Worm (Caenorhabditis elegans) whole organism, dauer: ENCODE results near the gene C45G9.15.

ENCODE experiments used
- unc-62 ChIP-seq: sonication (generic microtip); optimal IDR thresholded peaks from 2 replicates; lab custom pipeline; 2017; ENCODE audit warnings: missing biosample characterization, missing genetic modification reagents, missing genetic modification characterization

C45G9.15 gene

DNA sequence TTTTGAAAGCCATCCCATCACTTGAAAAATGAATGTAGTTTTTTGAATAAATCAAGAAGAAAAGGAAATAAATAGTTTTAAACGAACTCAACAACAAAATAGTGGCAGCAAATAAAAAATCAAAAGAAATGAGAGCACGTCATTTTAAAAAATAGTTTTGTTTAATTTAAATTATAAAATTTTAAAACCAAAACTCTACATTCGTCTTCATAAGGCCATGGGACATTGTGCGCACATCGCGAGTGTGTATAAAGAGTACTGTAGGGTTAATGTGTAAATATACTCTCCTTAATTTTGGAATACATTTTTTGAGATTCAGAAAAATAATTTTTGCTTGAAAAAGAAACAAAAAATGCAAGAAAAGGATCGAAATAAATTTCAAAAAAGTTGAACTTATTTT is at the start of gene C45G9.15:
Gene C45G9.15 (minus strand): TSS at position 101 of the 400 bp plus-strand sequence.
- no peak for TF ChIP-seq unc-62 (GFP tag; lab: Kevin White, UChicago)

DNA sequence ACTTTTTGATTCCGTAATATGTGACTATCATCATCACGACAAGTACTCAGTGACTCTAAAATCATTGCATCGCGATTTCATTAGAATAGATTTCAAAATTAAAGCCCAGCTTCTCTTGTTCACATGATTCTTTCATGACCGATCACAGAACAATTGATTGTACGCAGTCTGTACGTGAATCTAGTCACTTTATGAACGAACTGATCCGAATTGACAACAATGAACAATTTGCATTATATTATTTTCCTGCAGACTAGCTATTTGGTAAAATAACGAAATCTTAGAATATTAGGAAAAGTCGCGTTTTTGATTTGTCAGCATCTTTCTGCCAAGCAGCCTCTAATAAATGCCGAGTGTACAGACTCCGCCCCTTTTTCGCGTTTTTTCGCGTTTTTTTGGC is 47.7 kb upstream of the C45G9.15 start:
- TF ChIP-seq unc-62 (GFP tag; lab: Kevin White, UChicago) = no peak

DNA sequence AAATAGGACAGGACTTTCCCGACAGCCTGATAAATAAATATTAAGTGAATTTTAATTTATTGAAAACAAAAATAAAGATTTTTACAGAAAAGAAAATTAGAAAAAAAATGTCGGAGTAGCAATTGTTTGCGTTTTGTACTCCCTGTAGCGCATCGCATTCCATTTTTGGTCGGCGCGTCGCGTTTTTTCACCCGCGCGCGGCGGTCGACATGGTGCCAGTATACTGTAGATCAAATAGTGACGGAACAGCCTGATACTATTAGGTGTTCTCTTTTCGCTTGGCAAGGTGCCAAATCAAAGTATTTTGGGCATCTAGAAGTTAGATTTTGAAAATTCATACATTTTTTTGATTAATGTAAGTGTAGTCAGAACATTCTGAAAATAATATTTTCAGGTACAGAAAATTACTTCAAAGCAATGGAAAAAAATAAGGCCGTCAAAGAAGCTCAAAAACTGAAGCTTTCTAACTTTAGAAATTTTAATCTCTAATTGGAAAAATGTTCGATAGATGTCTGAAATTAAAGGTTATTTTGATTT is 47.0 kb upstream of the C45G9.15 start:
- no peak for TF ChIP-seq unc-62 (GFP tag; lab: Kevin White, UChicago)

DNA sequence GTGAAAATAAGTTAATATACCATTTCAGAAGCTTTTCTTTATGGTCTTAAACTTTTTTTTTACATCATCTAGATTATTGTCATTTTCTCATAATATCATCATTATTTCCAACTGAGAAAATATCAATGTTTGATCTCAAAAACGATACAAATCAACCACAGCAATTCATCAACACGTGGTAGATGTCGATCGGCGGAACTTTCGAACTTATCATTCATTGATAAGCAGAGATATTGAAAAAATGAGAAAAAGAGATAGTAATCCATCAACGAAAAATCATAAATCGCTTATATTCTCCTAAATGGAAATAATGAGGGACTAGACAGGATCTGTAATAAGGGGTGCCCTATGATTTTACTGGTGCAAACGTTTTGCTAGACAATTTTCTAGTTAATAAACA is 44.9 kb upstream of the C45G9.15 start:
- TF ChIP-seq unc-62 (GFP tag; lab: Kevin White, UChicago) = no peak

DNA sequence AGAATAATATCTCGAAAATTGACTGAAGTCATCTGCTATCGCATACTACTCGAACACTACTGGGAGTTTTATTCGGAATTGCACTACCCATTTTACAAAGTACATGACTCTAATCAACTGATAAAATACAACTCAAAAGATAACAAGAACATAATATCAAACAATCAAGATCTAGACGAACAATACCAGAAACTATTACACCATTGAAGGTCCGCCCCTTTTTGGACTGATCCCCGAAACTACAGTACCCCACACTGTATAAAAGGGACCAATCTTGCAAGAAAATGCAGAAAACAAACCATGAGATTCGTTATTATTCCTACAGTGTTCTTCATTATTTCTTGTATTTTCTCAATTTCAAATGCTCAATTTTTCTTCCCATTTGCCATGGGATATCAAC is 42.7 kb upstream of the C45G9.15 start, which contains the start of gene F54D8.10:
Gene F54D8.10 (plus strand): TSS at position 301 of the 400 bp plus-strand sequence.
- TF ChIP-seq unc-62 (GFP tag; lab: Kevin White, UChicago) = no peak

DNA sequence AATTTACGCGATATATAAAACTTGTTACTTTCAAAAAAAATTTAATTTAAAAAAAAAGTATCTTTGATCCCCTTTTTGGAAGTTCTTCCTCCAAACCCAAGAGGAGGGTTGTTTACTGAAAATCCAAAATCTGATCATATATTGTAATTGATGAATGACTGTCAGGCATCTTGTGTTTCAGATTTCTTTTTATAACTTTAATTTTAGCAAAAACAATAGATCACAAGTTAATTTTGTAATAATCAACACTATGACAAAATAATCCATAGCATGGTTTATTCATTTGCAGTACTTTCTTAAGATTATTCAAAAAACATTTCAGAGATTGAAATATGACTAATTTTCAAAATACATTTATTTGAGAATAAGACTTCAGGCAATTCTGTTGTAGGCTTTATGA is 40.5 kb upstream of the C45G9.15 start:
- TF ChIP-seq unc-62 (GFP tag; lab: Kevin White, UChicago) = no peak

DNA sequence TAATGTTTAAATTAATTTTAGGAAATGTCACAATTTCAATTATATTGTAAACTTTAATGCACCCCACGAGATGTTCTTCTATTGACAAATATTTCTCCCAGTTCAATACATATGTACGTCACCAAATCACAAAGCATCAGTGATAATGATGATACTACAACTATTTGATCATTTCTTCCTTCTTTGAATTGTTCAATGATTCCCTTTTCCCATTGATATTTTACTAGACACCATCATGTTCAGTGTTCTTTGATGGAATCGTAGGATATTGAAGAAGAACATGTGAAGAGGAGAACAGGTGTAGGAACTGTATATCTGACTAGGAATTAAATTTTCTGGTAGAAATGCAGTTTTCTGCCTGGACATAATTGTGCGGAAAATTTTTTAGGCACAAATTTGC is 37.6 kb upstream of the C45G9.15 start:
- TF ChIP-seq unc-62 (GFP tag; lab: Kevin White, UChicago) = no peak

DNA sequence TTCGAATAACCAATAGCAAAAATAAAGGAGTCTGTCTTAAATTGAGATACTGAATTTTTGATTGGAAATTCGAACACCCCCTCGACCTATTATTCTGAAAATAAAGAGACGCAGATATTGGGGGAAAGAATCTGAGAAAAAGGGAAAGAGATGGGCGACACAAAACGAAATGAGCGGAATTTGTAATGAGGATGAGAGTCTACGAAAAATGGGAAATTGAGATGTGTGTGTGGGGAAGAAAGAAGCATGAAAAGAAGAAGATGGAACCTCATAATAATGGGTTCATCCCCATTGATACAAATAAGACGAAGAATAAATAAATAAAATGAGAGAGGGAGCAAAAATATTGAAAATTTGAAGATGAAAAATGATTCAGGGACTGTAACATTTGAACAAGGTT is 33.7 kb upstream of the C45G9.15 start, which contains the start of gene cah-1:
Gene cah-1 (minus strand): TSS at position 101 of the 400 bp plus-strand sequence.
- no peak for TF ChIP-seq unc-62 (GFP tag; lab: Kevin White, UChicago)

DNA sequence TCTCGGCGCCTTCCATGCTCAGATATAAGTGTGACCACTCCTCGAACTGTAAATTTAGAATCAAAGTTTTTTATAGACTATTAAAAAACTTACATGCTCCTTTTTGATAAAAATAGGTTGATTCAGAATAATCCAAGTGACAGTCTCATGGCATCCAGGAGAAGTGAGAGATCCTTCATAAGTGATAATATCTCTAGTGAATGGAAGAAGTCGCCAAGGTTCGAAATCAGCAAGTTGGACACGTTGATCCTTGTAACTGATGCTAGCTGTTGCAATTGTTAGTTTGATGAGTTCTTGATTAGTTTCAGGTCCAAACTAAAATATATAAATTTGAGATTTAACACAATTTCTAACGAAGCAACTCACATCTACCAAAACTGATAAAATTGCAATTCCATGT is 31.5 kb upstream of the C45G9.15 start:
- no peak for TF ChIP-seq unc-62 (GFP tag; lab: Kevin White, UChicago)

DNA sequence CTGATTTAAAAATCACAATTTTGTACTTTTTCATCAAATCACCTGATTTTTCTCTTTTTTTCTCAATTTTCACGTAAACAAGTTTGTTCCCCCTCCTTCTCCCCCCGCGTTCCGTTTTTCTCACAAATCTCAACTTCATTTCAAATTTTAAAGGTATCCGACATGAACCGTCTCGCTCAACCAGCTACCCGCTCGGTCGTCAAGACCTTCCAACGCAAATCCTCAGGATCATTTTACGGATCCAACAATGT is 29.6 kb upstream of the C45G9.15 start, which contains the start of gene cox-6A:
Gene cox-6A (plus strand): TSS at position 152 of the 251 bp plus-strand sequence.
- no peak for TF ChIP-seq unc-62 (GFP tag; lab: Kevin White, UChicago)

DNA sequence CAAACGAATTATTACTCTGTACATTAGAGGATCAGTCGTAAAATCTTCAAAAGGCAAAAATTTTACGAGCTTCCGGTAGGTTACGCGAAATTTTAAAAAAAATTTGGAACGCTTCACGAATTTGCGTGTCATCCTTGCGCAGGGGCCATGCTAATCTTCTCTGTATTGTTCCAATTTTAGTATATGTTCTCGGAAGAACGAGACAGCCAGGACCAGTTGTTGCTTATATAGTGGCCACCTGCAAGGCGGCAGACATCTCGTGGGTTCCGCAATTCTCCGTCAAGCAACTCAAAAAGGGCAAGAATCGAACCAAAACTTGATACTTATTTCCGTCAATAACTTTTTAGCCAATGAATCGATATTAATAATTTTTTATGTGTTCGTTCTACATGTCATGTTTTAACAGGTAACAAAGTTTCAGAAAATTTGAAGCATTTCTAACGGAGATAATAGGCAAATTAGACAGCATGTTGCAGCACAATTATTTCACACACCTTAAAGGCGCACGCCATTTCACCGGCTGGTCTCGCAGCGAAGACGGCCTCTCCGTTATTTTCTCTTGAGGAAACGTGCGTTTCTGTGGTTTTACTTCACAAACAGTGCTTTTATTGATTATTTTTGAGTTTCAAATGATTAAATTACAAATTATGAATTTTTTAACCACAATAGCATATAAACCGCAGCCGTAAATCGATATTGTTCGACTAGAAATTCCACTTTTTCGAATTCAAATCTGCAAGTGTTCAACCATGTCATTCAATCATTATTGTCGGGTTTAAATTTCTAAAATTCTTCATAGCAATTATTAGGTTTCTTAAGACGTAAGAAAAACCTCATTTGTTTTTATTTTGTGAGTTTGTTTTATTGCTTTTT is 29.1 kb upstream of the C45G9.15 start:
- no peak for TF ChIP-seq unc-62 (GFP tag; lab: Kevin White, UChicago)

DNA sequence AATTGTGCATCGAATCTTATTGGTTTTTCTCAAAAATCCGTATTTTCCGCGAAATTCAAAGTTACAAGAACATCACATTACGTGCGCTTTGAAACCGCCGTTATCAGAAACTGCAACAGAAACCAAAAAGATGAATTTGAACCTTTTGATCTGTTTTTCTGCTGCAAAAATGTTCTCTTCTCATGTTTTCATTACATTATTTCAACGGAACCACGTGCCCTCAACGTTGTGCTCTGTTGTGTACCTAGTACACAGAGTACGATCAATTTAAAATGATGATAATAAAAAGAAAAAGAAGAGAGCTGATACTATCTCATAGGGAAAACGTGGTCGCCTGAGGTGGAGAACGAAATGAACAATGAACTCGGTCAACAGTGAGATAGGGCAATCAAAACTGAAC is 26.2 kb upstream of the C45G9.15 start:
- TF ChIP-seq unc-62 (GFP tag; lab: Kevin White, UChicago) = no peak

DNA sequence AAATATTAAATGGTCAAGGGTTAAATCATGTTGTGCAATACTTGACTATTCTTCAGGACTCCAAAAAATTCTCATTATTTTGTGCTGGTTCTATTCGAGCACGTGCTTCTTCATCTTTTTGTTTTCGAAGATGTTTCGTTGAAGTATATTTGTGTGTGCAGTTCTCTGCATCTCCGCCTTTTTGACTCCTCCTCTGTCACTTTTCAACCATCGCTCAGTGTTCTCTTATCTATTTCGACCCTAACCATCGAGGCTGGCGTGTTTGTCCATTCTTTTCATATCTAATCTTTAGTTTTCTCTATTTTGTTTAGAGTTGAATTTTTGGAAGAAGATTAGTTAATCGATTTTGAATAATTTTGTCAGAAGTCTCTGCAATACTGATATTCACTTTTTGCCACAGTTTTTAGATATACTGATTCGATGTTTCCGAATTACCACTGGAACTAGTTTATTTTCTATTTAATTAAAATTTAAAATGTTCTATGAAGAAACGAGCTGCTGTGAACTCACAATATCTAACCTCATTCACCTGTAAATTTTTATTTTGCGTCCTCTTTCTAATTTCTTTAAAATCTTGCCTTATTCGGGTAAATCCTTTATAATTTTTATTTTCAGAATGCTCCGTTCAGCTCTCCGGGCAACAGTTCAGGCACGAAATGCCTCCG is 25.4 kb upstream of the C45G9.15 start, which contains the start of gene alh-1:
Gene alh-1 (plus strand): TSS at position 615 of the 665 bp plus-strand sequence.
- no peak for TF ChIP-seq unc-62 (GFP tag; lab: Kevin White, UChicago)

DNA sequence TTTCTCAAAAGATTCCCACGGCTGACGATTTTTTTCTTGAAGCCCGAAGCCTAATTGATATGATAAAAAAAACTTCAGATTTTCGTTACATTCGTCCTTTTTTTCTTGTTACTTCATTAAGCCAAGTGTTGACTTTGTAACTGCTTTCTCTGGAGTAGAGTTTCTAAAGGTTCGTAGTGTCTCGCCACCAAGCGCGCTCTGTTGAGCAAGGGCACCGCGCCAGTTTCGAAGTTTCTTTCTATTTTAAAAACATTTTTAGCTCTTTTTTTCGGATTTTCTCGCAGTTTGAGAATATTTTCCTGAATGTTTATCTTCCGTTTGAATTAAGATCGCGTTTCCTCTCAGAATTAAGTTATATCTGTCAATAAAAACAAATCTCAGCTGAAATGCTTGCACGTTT is 24.7 kb upstream of the C45G9.15 start:
- no peak for TF ChIP-seq unc-62 (GFP tag; lab: Kevin White, UChicago)

DNA sequence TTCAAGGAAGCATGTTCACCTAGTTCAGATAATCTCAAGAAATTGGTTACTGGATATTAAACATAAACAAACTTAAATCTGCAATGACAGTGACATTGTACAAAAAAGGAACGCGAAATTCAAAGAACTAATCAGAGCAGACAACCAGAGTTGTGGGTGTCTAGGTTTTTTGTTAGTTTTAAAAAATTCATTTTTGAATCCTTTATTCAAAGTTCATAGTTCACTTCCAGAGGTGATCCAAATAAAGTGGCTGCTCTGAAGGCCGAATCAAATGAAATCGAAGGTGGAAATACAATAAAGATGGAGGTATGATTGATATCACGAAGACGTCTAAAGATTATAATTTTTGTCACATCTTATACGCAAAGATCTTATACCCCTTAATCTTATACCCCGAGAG is 22.5 kb upstream of the C45G9.15 start, which contains the start of gene ttbk-6:
Gene ttbk-6 (plus strand): TSS at position 301 of the 400 bp plus-strand sequence.
- TF ChIP-seq unc-62 (GFP tag; lab: Kevin White, UChicago) = no peak

DNA sequence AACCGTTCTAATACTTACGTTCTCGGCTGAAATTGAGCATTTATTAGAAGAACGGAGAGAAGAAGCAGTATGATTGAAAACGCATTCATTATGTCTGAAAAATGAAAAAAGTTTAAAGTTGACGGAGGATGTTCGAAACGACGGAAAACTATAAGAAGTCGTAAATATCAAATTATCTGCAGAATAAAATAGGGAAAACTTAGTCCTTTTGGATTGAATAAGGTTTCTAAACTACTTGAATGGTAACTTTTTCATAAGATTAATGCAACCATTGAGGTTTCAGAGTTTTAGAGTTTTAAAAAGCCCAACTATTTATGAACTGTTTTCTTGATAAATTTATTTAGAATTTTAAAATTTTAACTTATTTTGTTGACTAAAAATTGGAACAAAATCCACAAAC is 19.7 kb upstream of the C45G9.15 start, which contains the start of gene C45G9.12:
Gene C45G9.12 (minus strand): TSS at position 101 of the 400 bp plus-strand sequence.
- TF ChIP-seq unc-62 (GFP tag; lab: Kevin White, UChicago) = no peak
